Worm (Caenorhabditis elegans) whole organism, mixed stage, embryonic: ENCODE results near the gene set-25.

Experiments
- hlh-1 ChIP-seq: fragments of 150-350 bp; optimal IDR thresholded peaks from 2 replicates; lab custom pipeline; 2014; ENCODE audit warnings: missing biosample characterization, missing genetic modification reagents, missing genetic modification characterization
- lsy-2 ChIP-seq: fragments of 150-350 bp; optimal IDR thresholded peaks from 2 replicates; lab custom pipeline; 2014; ENCODE audit warnings: missing biosample characterization, missing genetic modification characterization
- mep-1 ChIP-seq: fragments of 150-350 bp; optimal IDR thresholded peaks from 2 replicates; lab custom pipeline; 2017; ENCODE audit warnings: missing biosample characterization, missing genetic modification reagents, missing genetic modification characterization, inconsistent platforms
- nhr-237 ChIP-seq: fragments of 150-350 bp; optimal IDR thresholded peaks from 2 replicates; lab custom pipeline; 2014; ENCODE audit warnings: missing biosample characterization, missing genetic modification characterization
- pha-4 ChIP-seq: fragments of 150-350 bp; optimal IDR thresholded peaks from 2 replicates; lab custom pipeline; 2018; ENCODE audit warnings: missing biosample characterization, missing genetic modification reagents, missing genetic modification characterization
- snpc-4 ChIP-seq: fragments of 150-350 bp; optimal IDR thresholded peaks from 2 replicates; lab custom pipeline; 2014; ENCODE audit warnings: missing biosample characterization, missing genetic modification characterization
- unc-62 ChIP-seq: fragments of 150-350 bp; optimal IDR thresholded peaks from 2 replicates; lab custom pipeline; 2014; ENCODE audit warnings: missing biosample characterization, missing genetic modification reagents, missing genetic modification characterization
- ztf-11 ChIP-seq: fragments of 150-350 bp; optimal IDR thresholded peaks from 2 replicates; lab custom pipeline; 2014; ENCODE audit warnings: missing biosample characterization, missing genetic modification characterization

DNA sequence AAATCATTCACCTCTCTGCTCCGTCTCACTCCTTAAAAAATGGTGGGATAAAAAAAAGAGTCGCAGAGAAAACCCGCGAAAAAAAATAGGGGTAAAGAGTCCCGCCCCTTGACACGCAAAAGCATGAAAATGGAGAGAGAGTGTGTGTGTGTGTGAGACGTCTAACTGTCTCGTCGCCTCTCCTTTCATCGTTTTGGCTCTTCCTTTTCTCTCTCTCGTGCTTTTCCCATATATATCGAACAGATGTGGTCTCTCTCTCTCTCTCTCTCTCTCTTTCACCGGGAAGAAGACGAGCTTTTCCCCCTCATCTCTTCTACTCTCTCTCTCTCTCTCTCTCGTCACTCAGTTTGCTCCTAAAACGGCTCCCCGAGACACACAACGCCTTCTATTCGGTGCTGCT, 17.1 kb downstream of the set-25 start:
- TF ChIP-seq nhr-237 (tag; lab: Kevin White, UChicago) (no peak), mep-1 (tag; lab: Kevin White, UChicago) (no peak), snpc-4 (tag; lab: Kevin White, UChicago) (no peak), lsy-2 (tag; lab: Kevin White, UChicago) (peak; percentile 1), ztf-11 (tag; lab: Kevin White, UChicago) (no peak), unc-62 (no peak), hlh-1 (tag; lab: Kevin White, UChicago) (no peak), pha-4 (tag; lab: Kevin White, UChicago) (peak; percentile 22)
